Worm (Caenorhabditis elegans) whole organism, L2 larva: ENCODE measurements around the gene Y113G7A.13.

Source experiments
- F13H6.1 ChIP-seq: sonication (generic microtip); optimal IDR thresholded peaks from 2 replicates; lab custom pipeline; 2016; ENCODE audit warnings: missing genetic modification characterization, missing compliant biosample characterization
- R02D3.7 ChIP-seq: fragments of 150-350 bp; optimal IDR thresholded peaks from 2 replicates; lab custom pipeline; 2014; ENCODE audit warnings: missing biosample characterization, missing genetic modification characterization
- ZK546.5 ChIP-seq: sonication (generic microtip); optimal IDR thresholded peaks from 2 replicates; lab custom pipeline; 2017; ENCODE audit warnings: missing biosample characterization, missing genetic modification characterization
- alr-1 ChIP-seq: fragments of 150-350 bp; optimal IDR thresholded peaks from 2 replicates; lab custom pipeline; 2014; ENCODE audit warnings: missing biosample characterization, missing genetic modification characterization
- aly-2 ChIP-seq: fragments of 150-350 bp; optimal IDR thresholded peaks from 2 replicates; lab custom pipeline; 2014; ENCODE audit warnings: missing biosample characterization, missing genetic modification characterization
- ama-1 ChIP-seq: fragments of 150-350 bp; optimal IDR thresholded peaks from 2 replicates; lab custom pipeline; 2018; ENCODE audit warnings: inconsistent platforms
- blmp-1 ChIP-seq: sonication (generic microtip); optimal IDR thresholded peaks from 2 replicates; lab custom pipeline; 2017; ENCODE audit warnings: missing genetic modification characterization, mild to moderate bottlenecking, missing compliant biosample characterization, antibody characterized with exemption, moderate library complexity; ENCODE audit not compliant: insufficient read depth
- ceh-16 ChIP-seq: fragments of 150-350 bp; optimal IDR thresholded peaks from 2 replicates; lab custom pipeline; 2014; ENCODE audit warnings: missing biosample characterization, missing genetic modification characterization
- ceh-82 ChIP-seq: fragments of 150-350 bp; optimal IDR thresholded peaks from 2 replicates; lab custom pipeline; 2014; ENCODE audit warnings: missing biosample characterization, missing genetic modification characterization
- crh-2 ChIP-seq: sonication (generic microtip); optimal IDR thresholded peaks from 2 replicates; lab custom pipeline; 2017; ENCODE audit warnings: missing biosample characterization, missing genetic modification characterization
- dmd-4 ChIP-seq: sonication (generic microtip); optimal IDR thresholded peaks from 2 replicates; lab custom pipeline; 2017; ENCODE audit warnings: missing biosample characterization, missing genetic modification characterization
- egl-27 ChIP-seq: sonication (generic microtip); optimal IDR thresholded peaks from 3 replicates; lab custom pipeline; 2017; ENCODE audit warnings: missing biosample characterization, missing genetic modification reagents, missing genetic modification characterization
- elt-1 ChIP-seq: fragments of 150-350 bp; optimal IDR thresholded peaks from 2 replicates; lab custom pipeline; 2014; ENCODE audit warnings: missing biosample characterization, missing genetic modification characterization
- elt-3 ChIP-seq: sonication (generic microtip); optimal IDR thresholded peaks from 2 replicates; lab custom pipeline; 2017; ENCODE audit warnings: missing biosample characterization, missing genetic modification characterization
- fos-1 ChIP-seq: fragments of 150-350 bp; optimal IDR thresholded peaks from 2 replicates; lab custom pipeline; 2014; ENCODE audit warnings: missing biosample characterization, missing genetic modification characterization
- gmeb-1 ChIP-seq: fragments of 150-350 bp; optimal IDR thresholded peaks from 2 replicates; lab custom pipeline; 2014; ENCODE audit warnings: missing biosample characterization, missing genetic modification characterization
- lin-11 ChIP-seq: fragments of 150-350 bp; sonication (generic microtip); optimal IDR thresholded peaks from 2 replicates; lab custom pipeline; 2014; ENCODE audit warnings: missing biosample characterization, missing genetic modification characterization, inconsistent platforms, mixed read lengths
- lin-13 ChIP-seq: fragments of 150-350 bp; optimal IDR thresholded peaks from 2 replicates; lab custom pipeline; 2014; ENCODE audit warnings: missing biosample characterization, missing genetic modification reagents, missing genetic modification characterization
- lin-39 ChIP-seq: fragments of 150-350 bp; optimal IDR thresholded peaks from 2 replicates; lab custom pipeline; 2014; ENCODE audit warnings: missing biosample characterization, missing genetic modification reagents, missing genetic modification characterization
- lsy-2 ChIP-seq, 2 experiments: fragments of 150-350 bp in 1 of 2; sonication (generic microtip) in 1 of 2; optimal IDR thresholded peaks; 2 replicates each; lab custom pipeline; 2014 to 2017; ENCODE audit warnings: missing biosample characterization in 2 of 2, missing genetic modification characterization in 2 of 2
- mab-5 ChIP-seq: fragments of 150-350 bp; optimal IDR thresholded peaks from 2 replicates; lab custom pipeline; 2014; ENCODE audit warnings: missing biosample characterization, missing genetic modification characterization
- mbf-1 ChIP-seq: sonication (generic microtip); optimal IDR thresholded peaks from 2 replicates; lab custom pipeline; 2017; ENCODE audit warnings: missing biosample characterization, missing genetic modification characterization
- mdl-1 ChIP-seq, 2 experiments: fragments of 150-350 bp in 1 of 2; sonication (generic microtip) in 1 of 2; optimal IDR thresholded peaks; 2 replicates each; lab custom pipeline; 2017; ENCODE audit warnings: missing biosample characterization in 2 of 2, missing genetic modification characterization in 2 of 2
- nhr-10 ChIP-seq: sonication (generic microtip); optimal IDR thresholded peaks from 2 replicates; lab custom pipeline; 2017; ENCODE audit warnings: missing biosample characterization, missing genetic modification characterization
- nhr-11 ChIP-seq: fragments of 150-350 bp; optimal IDR thresholded peaks from 2 replicates; lab custom pipeline; 2014; ENCODE audit warnings: missing biosample characterization, missing genetic modification characterization
- nhr-12 ChIP-seq: fragments of 150-350 bp; optimal IDR thresholded peaks from 2 replicates; lab custom pipeline; 2014; ENCODE audit warnings: missing biosample characterization, missing genetic modification characterization
- nhr-129 ChIP-seq: fragments of 150-350 bp; optimal IDR thresholded peaks from 2 replicates; lab custom pipeline; 2014; ENCODE audit warnings: missing biosample characterization, missing genetic modification characterization
- nhr-21 ChIP-seq: fragments of 150-350 bp; optimal IDR thresholded peaks from 2 replicates; lab custom pipeline; 2014; ENCODE audit warnings: missing biosample characterization, missing genetic modification characterization
- nhr-23 ChIP-seq: fragments of 150-350 bp; optimal IDR thresholded peaks from 2 replicates; lab custom pipeline; 2014; ENCODE audit warnings: missing biosample characterization, missing genetic modification reagents, missing genetic modification characterization
- nhr-237 ChIP-seq: fragments of 150-350 bp; optimal IDR thresholded peaks from 2 replicates; lab custom pipeline; 2014; ENCODE audit warnings: missing biosample characterization, missing genetic modification characterization
- nhr-25 ChIP-seq: fragments of 150-350 bp; sonication (generic microtip); optimal IDR thresholded peaks from 3 replicates; lab custom pipeline; 2014; ENCODE audit warnings: missing biosample characterization, missing genetic modification characterization
- nhr-6 ChIP-seq: fragments of 150-350 bp; optimal IDR thresholded peaks from 2 replicates; lab custom pipeline; 2014; ENCODE audit warnings: missing biosample characterization, missing genetic modification characterization
- peb-1 ChIP-seq: fragments of 150-350 bp; optimal IDR thresholded peaks from 2 replicates; lab custom pipeline; 2014; ENCODE audit warnings: missing biosample characterization, missing genetic modification characterization
- sem-4 ChIP-seq: fragments of 150-350 bp; optimal IDR thresholded peaks from 2 replicates; lab custom pipeline; 2014; ENCODE audit warnings: missing biosample characterization, missing genetic modification reagents, missing genetic modification characterization
- skn-1 ChIP-seq: sonication (generic microtip); optimal IDR thresholded peaks from 2 replicates; lab custom pipeline; 2017; ENCODE audit warnings: missing biosample characterization, missing genetic modification characterization
- sma-3 ChIP-seq: sonication (generic microtip); optimal IDR thresholded peaks from 2 replicates; lab custom pipeline; 2016; ENCODE audit warnings: missing genetic modification reagents, missing genetic modification characterization, missing compliant biosample characterization
- sma-9 ChIP-seq, 2 experiments: fragments of 150-350 bp in 1 of 2; sonication (generic microtip) in 1 of 2; optimal IDR thresholded peaks; 2 replicates each; lab custom pipeline; 2014 to 2016; ENCODE audit warnings: missing genetic modification characterization in 2 of 2, mild to moderate bottlenecking in 1 of 2, missing biosample characterization in 1 of 2, missing compliant biosample characterization in 1 of 2, missing genetic modification reagents in 1 of 2, moderate library complexity in 1 of 2
- snpc-4 ChIP-seq: fragments of 150-350 bp; optimal IDR thresholded peaks from 2 replicates; lab custom pipeline; 2014; ENCODE audit warnings: missing biosample characterization, missing genetic modification characterization
- unc-39 ChIP-seq: fragments of 150-350 bp; optimal IDR thresholded peaks from 2 replicates; lab custom pipeline; 2014; ENCODE audit warnings: missing biosample characterization, missing genetic modification characterization
- zag-1 ChIP-seq: fragments of 150-350 bp; optimal IDR thresholded peaks from 2 replicates; lab custom pipeline; 2014; ENCODE audit warnings: missing biosample characterization, missing genetic modification characterization
- ztf-11 ChIP-seq: sonication (generic microtip); optimal IDR thresholded peaks from 2 replicates; lab custom pipeline; 2017; ENCODE audit warnings: missing biosample characterization, missing genetic modification characterization

Y113G7A.13 gene

DNA sequence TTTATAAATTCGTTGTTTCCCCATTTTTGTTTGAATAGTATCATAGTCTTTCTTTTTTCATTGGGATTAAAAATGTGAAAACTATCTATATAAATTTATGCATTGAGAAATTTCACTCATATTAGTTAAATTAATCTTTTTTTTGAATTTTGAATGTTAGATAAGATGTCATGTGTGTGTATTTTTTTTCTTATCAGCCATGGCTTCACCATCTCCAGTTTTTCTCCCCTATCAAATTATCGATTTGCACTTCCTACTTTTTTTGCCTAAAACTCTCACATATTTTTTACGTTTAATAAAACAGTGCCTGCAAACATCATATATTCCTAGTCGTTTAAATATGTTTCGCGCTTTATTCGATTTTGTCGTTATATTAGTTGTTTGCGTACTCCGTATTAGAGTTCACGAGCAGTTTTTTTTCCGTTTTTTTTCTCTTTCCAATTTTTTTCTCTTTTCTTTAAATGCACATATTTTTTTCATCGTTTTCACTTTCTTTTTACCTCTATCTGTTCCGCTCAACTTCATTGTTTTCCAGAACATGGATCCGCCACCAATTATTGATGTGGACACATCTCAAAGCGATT, at the start of gene Y113G7A.13:
Y113G7A.13 (plus strand) TSS at position 534 of the 584 bp plus-strand sequence.
- TF ChIP-seq peb-1 (tag; lab: Kevin White, UChicago) (no peak), nhr-25 (tag; lab: Kevin White, UChicago) (no peak), fos-1 (peak; percentile 75), lin-13 (GFP tag; lab: Kevin White, UChicago) (no peak), mbf-1 (tag; lab: Kevin White, UChicago) (no peak), gmeb-1 (tag; lab: Kevin White, UChicago) (peak; percentile 35)
- TF ChIP-seq, all 48 proteins: peak for 2

ce11 chrV:20104417-20104816, 43.6 kb upstream of the Y113G7A.13 start:
- TF ChIP-seq lin-11 = no peak
- TF ChIP-seq elt-3 (tag; lab: Kevin White, UChicago) = no peak
- no peak for TF ChIP-seq nhr-129 (tag; lab: Kevin White, UChicago)

DNA sequence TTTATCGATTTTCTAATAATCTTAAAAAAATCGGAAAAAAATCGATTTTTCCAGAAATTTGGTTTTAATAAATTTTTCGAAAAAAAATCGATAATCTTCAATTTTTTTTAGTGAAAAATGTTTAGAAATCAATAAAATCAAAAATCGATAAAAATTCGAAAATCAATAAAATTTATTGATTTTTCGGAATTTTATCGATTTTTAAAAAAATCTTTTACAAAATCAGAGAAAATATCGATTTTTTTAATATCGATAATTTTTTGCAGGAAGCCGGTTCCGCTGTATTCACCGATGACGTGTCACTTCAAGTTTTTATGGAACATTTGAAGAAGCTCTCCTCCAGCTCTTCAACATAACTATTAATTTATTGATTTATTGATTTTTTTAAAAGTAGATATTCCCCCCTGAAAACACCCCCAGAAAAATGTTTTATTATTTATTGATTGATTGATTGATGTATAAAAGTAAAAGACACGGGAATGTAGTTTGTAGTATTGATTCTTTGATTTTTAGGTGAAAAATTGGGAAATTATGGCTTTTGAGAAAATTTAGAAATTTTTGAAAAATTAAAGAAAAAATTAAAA, 42.7 kb upstream of the Y113G7A.13 start:
- TF ChIP-seq nhr-23 (tag; lab: Kevin White, UChicago) (no peak), nhr-10 (tag; lab: Kevin White, UChicago) (no peak), skn-1 (no peak), snpc-4 (tag; lab: Kevin White, UChicago) (no peak), mab-5 (no peak), R02D3.7 (tag; lab: Kevin White, UChicago) (no peak), unc-39 (no peak), nhr-12 (tag; lab: Kevin White, UChicago) (no peak), ztf-11 (tag; lab: Kevin White, UChicago) (no peak), elt-3 (tag; lab: Kevin White, UChicago) (no peak), lin-39 (tag; lab: Kevin White, UChicago) (no peak), zag-1 (tag; lab: Kevin White, UChicago) (no peak), sem-4 (tag; lab: Kevin White, UChicago) (no peak), nhr-6 (tag; lab: Kevin White, UChicago) (no peak), ceh-16 (tag; lab: Kevin White, UChicago) (no peak), crh-2 (no peak), blmp-1 (no peak), alr-1 (tag; lab: Kevin White, UChicago) (no peak), sma-3 (no peak)

- TF ChIP-seq nhr-23 (tag; lab: Kevin White, UChicago) (no peak), ceh-16 (tag; lab: Kevin White, UChicago) (no peak), snpc-4 (tag; lab: Kevin White, UChicago) (no peak), lin-13 (GFP tag; lab: Kevin White, UChicago) (no peak), sma-9 (GFP tag; optimal IDR thresholded peaks at IDR 0.05; lab: Kevin White, UChicago) (no peak), sma-9 (tag; optimal IDR thresholded peaks at IDR 0.05; lab: Kevin White, UChicago) (no peak), nhr-10 (tag; lab: Kevin White, UChicago) (no peak), zag-1 (tag; lab: Kevin White, UChicago) (no peak), lsy-2 (tag; optimal IDR thresholded peaks at IDR 0.05; lab: Kevin White, UChicago) (no peak), alr-1 (tag; lab: Kevin White, UChicago) (no peak), elt-1 (tag; lab: Kevin White, UChicago) (no peak), sem-4 (tag; lab: Kevin White, UChicago) (no peak), mbf-1 (tag; lab: Kevin White, UChicago) (no peak), unc-39 (no peak), ztf-11 (tag; lab: Kevin White, UChicago) (no peak), ceh-82 (tag; lab: Kevin White, UChicago) (no peak)
- TF ChIP-seq, all 48 proteins: peak for 0
Observed at ce11 chrV:20119770-20120169, 28.2 kb upstream of the Y113G7A.13 start.

ce11 chrV:20120623-20121165, 27.3 kb upstream of the Y113G7A.13 start, which contains the start of gene ncx-1:
TSS of gene ncx-1 (minus strand) at chrV:20120673.
- TF ChIP-seq mab-5 (no peak), lin-39 (tag; lab: Kevin White, UChicago) (no peak), gmeb-1 (tag; lab: Kevin White, UChicago) (no peak), aly-2 (tag; lab: Kevin White, UChicago) (no peak), sem-4 (tag; lab: Kevin White, UChicago) (no peak), nhr-21 (tag; lab: Kevin White, UChicago) (no peak), egl-27 (no peak), F13H6.1 (no peak), nhr-12 (tag; lab: Kevin White, UChicago) (no peak), ZK546.5 (no peak), fos-1 (no peak), lin-11 (no peak), ama-1 (lab: Kevin White, UChicago) (no peak), nhr-11 (tag; lab: Kevin White, UChicago) (no peak), ceh-82 (tag; lab: Kevin White, UChicago) (no peak), crh-2 (no peak), mdl-1 (tag; optimal IDR thresholded peaks at IDR 0.05; lab: Kevin White, UChicago) (no peak), dmd-4 (no peak), nhr-23 (tag; lab: Kevin White, UChicago) (no peak), nhr-237 (no peak)
